Worm (Caenorhabditis elegans) whole organism, midembryonic: ENCODE measurements around the gene col-115.

Experiments
- T22C8.4 ChIP-seq: fragments of 200-800 bp; sonication (Bioruptor generic); IDR thresholded peaks from 2 replicates; pipeline ENCODE4 v1.3.6; 2022; ENCODE audit warnings: missing genetic modification characterization, missing compliant biosample characterization
- cog-1 ChIP-seq: sonication (generic microtip); optimal IDR thresholded peaks from 2 replicates; lab custom pipeline; 2016; ENCODE audit warnings: missing genetic modification characterization, missing compliant biosample characterization
- flt-1 ChIP-seq: fragments of 200-800 bp; sonication (Bioruptor generic); IDR thresholded peaks from 2 replicates; pipeline ENCODE4 v1.3.6; 2022; ENCODE audit warnings: missing genetic modification characterization, missing compliant biosample characterization
- klf-2 ChIP-seq: fragments of 200-800 bp; sonication (Bioruptor generic); conservative IDR thresholded peaks from 2 replicates; pipeline ENCODE4 v1.3.6; 2022; ENCODE audit warnings: missing genetic modification reagents, missing genetic modification characterization, missing compliant biosample characterization
- med-1 ChIP-seq: sonication (generic microtip); optimal IDR thresholded peaks from 2 replicates; lab custom pipeline; 2017; ENCODE audit warnings: missing genetic modification characterization, mild to moderate bottlenecking, missing compliant biosample characterization, antibody characterized with exemption, missing genetic modification reagents; ENCODE audit not compliant: insufficient read depth
- ref-1 ChIP-seq: fragments of 200-800 bp; sonication (Bioruptor generic); conservative IDR thresholded peaks from 2 replicates; pipeline ENCODE4 v1.3.6; 2022; ENCODE audit warnings: missing genetic modification reagents, missing genetic modification characterization, missing compliant biosample characterization
- tab-1 ChIP-seq: fragments of 200-800 bp; sonication (Bioruptor generic); IDR thresholded peaks from 2 replicates; pipeline ENCODE4 v1.3.6; 2022; ENCODE audit warnings: missing genetic modification characterization, missing compliant biosample characterization
- ztf-23 ChIP-seq: fragments of 200-800 bp; sonication (Bioruptor generic); IDR thresholded peaks from 2 replicates; pipeline ENCODE4 v1.3.6; 2022; ENCODE audit warnings: missing genetic modification reagents, missing genetic modification characterization, missing compliant biosample characterization
- ztf-29 ChIP-seq: fragments of 200-800 bp; sonication (Bioruptor generic); IDR thresholded peaks from 2 replicates; pipeline ENCODE4 v1.3.6; 2022; ENCODE audit warnings: missing genetic modification reagents, missing genetic modification characterization, missing compliant biosample characterization

Gene col-115

ce11 chrIV:7957504-7957903, 31.0 kb upstream of the col-115 start, which contains the start of gene frpr-10:
Gene frpr-10, plus strand, starts transcription at chrIV:7957804.
- TF ChIP-seq flt-1 (GFP tag; lab: Robert Waterston, UW) (no peak), cog-1 (tag; lab: Kevin White, UChicago) (no peak), ztf-29 (GFP tag; lab: Robert Waterston, UW) (no peak), tab-1 (GFP tag; lab: Robert Waterston, UW) (no peak), ztf-23 (GFP tag; lab: Robert Waterston, UW) (no peak), med-1 (GFP tag; lab: Kevin White, UChicago) (no peak), T22C8.4 (no peak), klf-2 (GFP tag; lab: Robert Waterston, UW) (no peak), ref-1 (no peak)

- TF ChIP-seq flt-1 (GFP tag; lab: Robert Waterston, UW): no peak
- no peak for TF ChIP-seq cog-1 (tag; lab: Kevin White, UChicago)
- TF ChIP-seq ztf-29 (GFP tag; lab: Robert Waterston, UW): no peak
These were observed 30.4 kb upstream of the col-115 start for ce11 chrIV:7958092-7958491.

DNA sequence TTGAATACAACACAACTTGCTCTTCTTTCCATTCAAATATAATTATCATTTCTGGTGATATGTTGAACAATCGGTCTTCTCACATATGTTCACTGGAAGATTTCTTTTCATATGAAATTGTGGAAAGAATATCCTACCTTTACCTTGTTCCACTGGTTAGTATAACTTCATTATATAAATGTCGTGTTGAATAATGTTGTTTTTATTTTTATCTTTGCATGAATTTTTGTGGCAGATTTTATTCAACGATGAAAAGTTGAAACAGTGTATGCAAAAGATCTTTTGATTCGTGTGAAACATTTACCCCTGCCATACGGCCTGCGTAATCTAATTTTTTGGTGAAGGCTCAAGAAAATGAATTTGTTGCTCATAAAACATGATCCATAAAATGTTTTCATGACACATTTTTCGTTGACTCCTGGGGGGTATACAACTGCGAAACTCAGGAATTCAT, 26.6 kb upstream of the col-115 start:
- TF ChIP-seq ztf-29 (GFP tag; lab: Robert Waterston, UW): no peak

DNA sequence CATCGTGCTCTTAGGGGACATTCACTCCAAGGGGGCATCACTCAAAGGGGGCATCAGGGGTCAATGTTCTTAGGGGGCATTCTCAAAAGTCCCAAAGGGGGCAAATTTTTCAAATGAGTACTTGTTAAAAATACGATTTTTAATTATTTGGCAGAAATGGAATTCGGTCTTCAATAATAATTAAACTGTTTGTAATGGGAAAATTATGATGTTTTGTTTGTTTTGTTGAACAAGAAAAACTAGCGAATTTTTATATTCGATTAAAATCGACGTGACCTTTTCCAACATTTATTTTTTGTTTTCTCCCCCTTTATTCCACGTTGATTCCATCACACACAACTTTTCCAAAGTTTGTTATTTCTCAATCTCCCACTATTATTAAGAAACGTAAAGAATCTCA, 21.5 kb upstream of the col-115 start, which contains the start of gene F57H12.5:
TSS of gene F57H12.5 (plus strand) at position 301 of the 400 bp plus-strand sequence.
- no peak for TF ChIP-seq med-1 (GFP tag; lab: Kevin White, UChicago)
- no peak for TF ChIP-seq ztf-29 (GFP tag; lab: Robert Waterston, UW)
- TF ChIP-seq ztf-23 (GFP tag; lab: Robert Waterston, UW): no peak
- no peak for TF ChIP-seq cog-1 (tag; lab: Kevin White, UChicago)
- TF ChIP-seq ref-1: no peak
- no peak for TF ChIP-seq T22C8.4
- TF ChIP-seq tab-1 (GFP tag; lab: Robert Waterston, UW): no peak
- no peak for TF ChIP-seq flt-1 (GFP tag; lab: Robert Waterston, UW)
- TF ChIP-seq klf-2 (GFP tag; lab: Robert Waterston, UW): no peak

DNA sequence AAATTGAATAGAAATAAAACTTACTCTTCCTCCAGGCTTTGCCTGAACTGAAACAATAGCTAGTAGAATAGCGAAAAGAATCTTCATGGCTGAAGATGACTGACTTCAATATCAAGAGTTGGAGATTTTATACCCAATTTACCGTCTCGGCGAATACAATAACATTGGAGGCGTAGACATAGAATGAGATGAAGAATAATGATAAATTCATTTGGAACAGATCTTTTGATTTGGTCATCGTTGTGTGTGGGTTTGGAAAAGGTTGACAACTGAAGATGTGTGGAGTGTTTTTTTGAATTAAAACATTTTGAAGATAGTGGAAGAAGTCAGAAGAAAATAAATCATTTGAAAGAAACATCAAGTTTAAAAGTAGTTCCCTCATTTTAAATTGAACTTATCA, 12.3 kb upstream of the col-115 start, which contains the start of gene F57H12.6:
TSS of gene F57H12.6 (minus strand) at position 101 of the 400 bp plus-strand sequence.
- no peak for TF ChIP-seq flt-1 (GFP tag; lab: Robert Waterston, UW)
- no peak for TF ChIP-seq T22C8.4
- no peak for TF ChIP-seq ztf-23 (GFP tag; lab: Robert Waterston, UW)
- no peak for TF ChIP-seq med-1 (GFP tag; lab: Kevin White, UChicago)
- no peak for TF ChIP-seq ref-1
- TF ChIP-seq klf-2 (GFP tag; lab: Robert Waterston, UW): no peak
- no peak for TF ChIP-seq ztf-29 (GFP tag; lab: Robert Waterston, UW)
- TF ChIP-seq tab-1 (GFP tag; lab: Robert Waterston, UW): no peak
- TF ChIP-seq cog-1 (tag; lab: Kevin White, UChicago): no peak

DNA sequence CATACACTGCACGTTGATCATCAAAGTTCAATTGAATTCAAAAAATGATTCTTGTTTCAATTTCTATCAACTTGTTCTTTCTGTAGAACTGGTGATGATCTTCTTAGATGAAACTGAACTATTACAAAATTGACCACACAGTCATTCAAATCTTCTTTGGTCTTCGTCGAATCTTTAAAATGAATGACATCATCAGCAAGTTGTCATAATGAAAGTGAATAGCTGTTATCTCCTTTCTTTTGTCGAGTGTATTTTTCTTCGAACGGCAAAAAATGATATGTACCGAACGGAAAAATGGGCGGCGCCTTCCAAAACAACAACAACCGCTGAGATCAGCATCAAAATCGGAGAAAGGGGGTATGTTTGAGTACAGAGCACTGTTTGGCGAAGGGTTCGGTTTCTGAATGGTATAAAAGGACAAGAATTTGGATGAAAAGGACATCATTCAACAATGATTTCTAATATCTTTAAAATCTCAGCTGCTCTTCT, 11.0 kb upstream of the col-115 start, which contains the start of gene ora-1:
TSS of gene ora-1 (plus strand) at position 439 of the 489 bp plus-strand sequence.
- TF ChIP-seq tab-1 (GFP tag; lab: Robert Waterston, UW) (no peak), med-1 (GFP tag; lab: Kevin White, UChicago) (no peak), ref-1 (no peak), ztf-29 (GFP tag; lab: Robert Waterston, UW) (no peak), ztf-23 (GFP tag; lab: Robert Waterston, UW) (no peak), cog-1 (tag; lab: Kevin White, UChicago) (no peak), flt-1 (GFP tag; lab: Robert Waterston, UW) (no peak), klf-2 (GFP tag; lab: Robert Waterston, UW) (no peak), T22C8.4 (no peak)

DNA sequence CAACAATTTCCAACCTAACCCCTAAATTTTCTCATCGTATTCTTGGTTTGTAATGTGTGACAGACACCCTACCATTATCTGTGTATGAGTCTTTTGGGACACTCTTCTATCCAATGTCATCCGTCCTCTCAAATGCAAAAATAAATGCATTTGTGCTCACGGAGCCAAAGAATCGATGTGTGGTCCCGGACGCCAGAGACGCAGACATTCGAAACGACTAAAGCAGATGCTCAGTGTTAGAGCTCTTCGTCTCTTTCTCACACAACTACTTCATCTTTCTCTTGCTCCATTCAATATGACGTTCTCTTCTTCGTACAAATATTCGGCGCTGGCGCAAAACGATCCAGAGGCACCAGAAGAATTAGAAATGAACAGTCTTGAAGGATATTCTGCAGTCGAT, 8.9 kb upstream of the col-115 start, which contains the start of gene unc-24:
TSS of gene unc-24 (plus strand) at position 283 of the 400 bp plus-strand sequence.
- no peak for TF ChIP-seq flt-1 (GFP tag; lab: Robert Waterston, UW)
- TF ChIP-seq klf-2 (GFP tag; lab: Robert Waterston, UW): no peak
- TF ChIP-seq ref-1: no peak
- no peak for TF ChIP-seq ztf-23 (GFP tag; lab: Robert Waterston, UW)
- no peak for TF ChIP-seq cog-1 (tag; lab: Kevin White, UChicago)

DNA sequence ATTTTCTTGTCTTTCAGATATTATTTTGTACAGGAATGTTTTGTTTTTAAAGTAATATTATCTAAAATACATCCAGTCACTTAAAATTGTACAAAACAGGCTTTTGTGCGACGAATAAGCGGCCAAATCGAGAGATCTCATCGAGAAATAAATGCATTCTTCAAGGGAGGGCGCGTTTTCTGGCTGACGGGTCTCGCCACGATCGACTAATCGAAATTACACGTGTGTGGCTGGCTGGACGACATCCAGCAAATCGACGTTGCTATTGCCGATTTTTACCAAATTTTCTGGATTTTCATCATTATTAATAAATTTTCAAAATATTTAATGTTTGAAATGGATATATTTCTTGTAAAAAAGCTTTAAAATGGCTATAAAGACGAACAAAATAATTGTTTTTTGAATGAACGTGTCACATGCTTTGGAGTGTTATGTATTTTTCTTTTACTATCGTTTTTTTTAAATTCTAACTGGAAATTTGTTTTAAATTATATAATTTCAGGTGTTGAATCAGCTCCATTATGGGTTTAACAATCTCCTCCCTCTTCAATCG, 6.4 kb upstream of the col-115 start, which contains the start of gene arf-5:
TSS of gene arf-5 (plus strand) at position 503 of the 553 bp plus-strand sequence.
- TF ChIP-seq flt-1 (GFP tag; lab: Robert Waterston, UW): no peak
- peak; percentile 20 for TF ChIP-seq cog-1 (tag; lab: Kevin White, UChicago)
- no peak for TF ChIP-seq ztf-29 (GFP tag; lab: Robert Waterston, UW)

- TF ChIP-seq ztf-23 (GFP tag; lab: Robert Waterston, UW): no peak
These were observed 5.5 kb upstream of the col-115 start for ce11 chrIV:7983021-7983420.

ce11 chrIV:7983728-7984346, 4.6 kb upstream of the col-115 start:
- TF ChIP-seq T22C8.4 (no peak), flt-1 (GFP tag; lab: Robert Waterston, UW) (0 out of 2 replicates have a peak, but pooled peaks have one; percentile 11)
